Fruit fly (Drosophila melanogaster): ENCODE results near the gene trk.

DNA sequence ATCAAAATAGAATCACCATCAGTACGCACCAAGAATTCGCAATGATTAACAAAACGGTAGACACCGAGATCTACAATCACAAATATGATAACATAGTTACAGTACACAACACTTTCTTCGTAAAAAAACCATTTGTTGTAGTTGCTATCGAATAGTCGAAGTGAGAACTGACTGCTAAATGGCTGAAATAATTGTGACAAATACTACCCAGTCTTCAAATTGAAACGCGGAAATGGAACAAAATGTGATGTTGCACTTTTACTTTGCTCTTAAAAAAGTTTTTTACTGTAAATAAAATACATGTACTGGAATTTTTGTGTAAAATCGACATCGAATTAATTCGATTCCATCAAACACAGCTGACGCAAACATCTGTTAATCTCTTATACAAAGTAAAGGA lies 40.6 kb downstream of the trk start, which contains the start of gene ova:
- TF ChIP-seq CTCF (optimal IDR thresholded peaks at IDR 0.05) (no peak), CG8478 (optimal IDR thresholded peaks at IDR 0.05) (no peak)

All from S2 (cell line).